Worm (Caenorhabditis elegans) whole organism, L3 larva: ENCODE measurements around the gene F46C5.7.
A peak's percentile ranks its signal among the peaks of the same experiment; 100 is the strongest.

Experiments
- R02D3.7 ChIP-seq: fragments of 150-350 bp; optimal IDR thresholded peaks from 2 replicates; lab custom pipeline; 2014; ENCODE audit warnings: missing biosample characterization, missing genetic modification characterization
- aly-2 ChIP-seq: fragments of 150-350 bp; optimal IDR thresholded peaks from 2 replicates; lab custom pipeline; 2014; ENCODE audit warnings: missing biosample characterization, missing genetic modification characterization
- ama-1 ChIP-seq: fragments of 150-350 bp; optimal IDR thresholded peaks from 2 replicates; lab custom pipeline; 2018
- ceh-28 ChIP-seq: fragments of 150-350 bp; optimal IDR thresholded peaks from 2 replicates; lab custom pipeline; 2014; ENCODE audit warnings: missing biosample characterization, missing genetic modification reagents, missing genetic modification characterization
- ceh-82 ChIP-seq: fragments of 150-350 bp; optimal IDR thresholded peaks from 2 replicates; lab custom pipeline; 2014; ENCODE audit warnings: missing biosample characterization, missing genetic modification characterization
- ceh-9 ChIP-seq: sonication (generic microtip); optimal IDR thresholded peaks from 2 replicates; lab custom pipeline; 2018; ENCODE audit warnings: missing biosample characterization, missing genetic modification characterization
- daf-12 ChIP-seq: fragments of 150-350 bp; optimal IDR thresholded peaks from 2 replicates; lab custom pipeline; 2014; ENCODE audit warnings: missing biosample characterization, missing genetic modification reagents, missing genetic modification characterization
- elt-1 ChIP-seq: fragments of 150-350 bp; optimal IDR thresholded peaks from 2 replicates; lab custom pipeline; 2014; ENCODE audit warnings: missing biosample characterization, missing genetic modification characterization
- elt-2 ChIP-seq: sonication (generic microtip); optimal IDR thresholded peaks from 2 replicates; lab custom pipeline; 2016; ENCODE audit warnings: missing genetic modification reagents, mild to moderate bottlenecking, missing genetic modification characterization, missing compliant biosample characterization
- elt-3 ChIP-seq, 3 experiments: fragments of 150-350 bp in 1 of 3; sonication (generic microtip) in 2 of 3; optimal IDR thresholded peaks; 2 replicates in 2 of 3; 4 replicates in 1 of 3; lab custom pipeline; 2014 to 2017; ENCODE audit warnings: missing biosample characterization in 3 of 3, missing genetic modification characterization in 3 of 3
- eor-1 ChIP-seq, 2 experiments: fragments of 150-350 bp; optimal IDR thresholded peaks; 2 replicates each; lab custom pipeline; 2014 to 2018; ENCODE audit warnings: missing biosample characterization in 2 of 2, missing genetic modification characterization in 2 of 2
- fkh-2 ChIP-seq: fragments of 150-350 bp; optimal IDR thresholded peaks from 2 replicates; lab custom pipeline; 2014; ENCODE audit warnings: missing biosample characterization, missing genetic modification reagents, missing genetic modification characterization
- fos-1 ChIP-seq: fragments of 150-350 bp; optimal IDR thresholded peaks from 2 replicates; lab custom pipeline; 2014; ENCODE audit warnings: missing biosample characterization, missing genetic modification characterization
- jun-1 ChIP-seq: fragments of 150-350 bp; optimal IDR thresholded peaks from 2 replicates; lab custom pipeline; 2014; ENCODE audit warnings: missing biosample characterization, missing genetic modification reagents, missing genetic modification characterization
- lin-39 ChIP-seq: fragments of 150-350 bp; optimal IDR thresholded peaks from 2 replicates; lab custom pipeline; 2018; ENCODE audit warnings: missing biosample characterization, missing genetic modification reagents, missing genetic modification characterization
- mml-1 ChIP-seq: fragments of 150-350 bp; sonication (generic microtip); optimal IDR thresholded peaks from 3 replicates; lab custom pipeline; 2014; ENCODE audit warnings: missing biosample characterization, missing genetic modification characterization
- nfya-1 ChIP-seq: sonication (generic microtip); optimal IDR thresholded peaks from 2 replicates; lab custom pipeline; 2017; ENCODE audit warnings: missing genetic modification characterization, mild to moderate bottlenecking, missing compliant biosample characterization, antibody characterized with exemption, moderate library complexity; ENCODE audit not compliant: insufficient read depth
- nhr-11 ChIP-seq: fragments of 150-350 bp; optimal IDR thresholded peaks from 2 replicates; lab custom pipeline; 2014; ENCODE audit warnings: missing biosample characterization, missing genetic modification characterization
- nhr-23 ChIP-seq: fragments of 150-350 bp; optimal IDR thresholded peaks from 2 replicates; lab custom pipeline; 2014; ENCODE audit warnings: missing biosample characterization, missing genetic modification reagents, missing genetic modification characterization
- nhr-25 ChIP-seq: sonication (generic microtip); optimal IDR thresholded peaks from 2 replicates; lab custom pipeline; 2017; ENCODE audit warnings: missing biosample characterization, missing genetic modification characterization
- nhr-43 ChIP-seq: sonication (generic microtip); optimal IDR thresholded peaks from 2 replicates; lab custom pipeline; 2016; ENCODE audit warnings: mild to moderate bottlenecking, missing genetic modification characterization, missing compliant biosample characterization; ENCODE audit not compliant: poor library complexity, severe bottlenecking
- nhr-67 ChIP-seq: fragments of 150-350 bp; optimal IDR thresholded peaks from 2 replicates; lab custom pipeline; 2014; ENCODE audit warnings: missing biosample characterization, missing genetic modification characterization
- nhr-76 ChIP-seq: fragments of 150-350 bp; sonication (generic microtip); optimal IDR thresholded peaks from 5 replicates; lab custom pipeline; 2014; ENCODE audit warnings: missing biosample characterization, missing genetic modification characterization
- pha-4 ChIP-seq: fragments of 150-350 bp; optimal IDR thresholded peaks from 2 replicates; lab custom pipeline; 2014; ENCODE audit warnings: missing biosample characterization, missing genetic modification reagents, missing genetic modification characterization
- pqm-1 ChIP-seq: fragments of 150-350 bp; optimal IDR thresholded peaks from 2 replicates; lab custom pipeline; 2017; ENCODE audit warnings: missing biosample characterization, missing genetic modification characterization, inconsistent platforms
- sea-2 ChIP-seq: fragments of 150-350 bp; sonication (generic microtip); optimal IDR thresholded peaks from 4 replicates; lab custom pipeline; 2014; ENCODE audit warnings: missing biosample characterization, missing genetic modification reagents, missing genetic modification characterization
- skn-1 ChIP-seq: fragments of 150-350 bp; optimal IDR thresholded peaks from 2 replicates; lab custom pipeline; 2014; ENCODE audit warnings: missing biosample characterization, missing genetic modification characterization
- snpc-4 ChIP-seq: fragments of 150-350 bp; optimal IDR thresholded peaks from 2 replicates; lab custom pipeline; 2014; ENCODE audit warnings: missing biosample characterization, missing genetic modification characterization
- tbx-2 ChIP-seq: sonication (generic microtip); optimal IDR thresholded peaks from 2 replicates; lab custom pipeline; 2016; ENCODE audit warnings: mild to moderate bottlenecking, missing genetic modification characterization, missing compliant biosample characterization
- unc-39 ChIP-seq: sonication (generic microtip); optimal IDR thresholded peaks from 4 replicates; lab custom pipeline; 2017; ENCODE audit warnings: missing biosample characterization, missing genetic modification characterization
- unc-62 ChIP-seq: fragments of 150-350 bp; sonication (generic microtip); optimal IDR thresholded peaks from 4 replicates; lab custom pipeline; 2014; ENCODE audit warnings: missing biosample characterization, missing genetic modification reagents, missing genetic modification characterization
- ztf-11 ChIP-seq: fragments of 150-350 bp; optimal IDR thresholded peaks from 2 replicates; lab custom pipeline; 2014; ENCODE audit warnings: missing biosample characterization, missing genetic modification characterization
- ztf-4 ChIP-seq: fragments of 150-350 bp; optimal IDR thresholded peaks from 2 replicates; lab custom pipeline; 2014; ENCODE audit warnings: missing biosample characterization, missing genetic modification characterization

F46C5.7 gene

ce11 chrII:8800830-8801229 is 38.3 kb upstream of the F46C5.7 start, which contains the start of gene appg-2:
TSS of gene appg-2 (plus strand) at chrII:8801130.
- no peak for TF ChIP-seq nhr-76 (tag; lab: Kevin White, UChicago)
- TF ChIP-seq snpc-4 (tag; lab: Kevin White, UChicago), result no peak
- TF ChIP-seq, all 47 proteins: peak for 0

ce11 chrII:8806921-8807320 is 32.2 kb upstream of the F46C5.7 start, which contains the start of gene pho-13:
TSS of gene pho-13 (minus strand) at chrII:8807021.
- no peak for TF ChIP-seq eor-1 (tag; optimal IDR thresholded peaks at IDR 0.05; lab: Kevin White, UChicago)
- peak; percentile 6 for TF ChIP-seq elt-2
- TF ChIP-seq, all 47 proteins: peak for 1

- TF ChIP-seq nhr-76 (tag; lab: Kevin White, UChicago) (no peak), pqm-1 (no peak), nhr-23 (tag; lab: Kevin White, UChicago) (no peak), R02D3.7 (no peak), unc-62 (GFP tag; lab: Kevin White, UChicago) (no peak)
Measured at ce11 chrII:8808482-8808881, 30.6 kb upstream of the F46C5.7 start, which contains the start of gene F07H5.10. TSS of gene F07H5.10 (minus strand) at chrII:8808582.

- TF ChIP-seq nhr-23 (tag; lab: Kevin White, UChicago) (peak; percentile 7), pha-4 (tag; lab: Kevin White, UChicago) (peak; percentile 66), ceh-9 (tag; lab: Kevin White, UChicago) (no peak), R02D3.7 (no peak), tbx-2 (no peak), sea-2 (GFP tag; lab: Kevin White, UChicago) (no peak)
Measured at ce11 chrII:8810679-8811413, 28.3 kb upstream of the F46C5.7 start, which contains the start of the genes F46C5.9 and rer-1. TSS of gene F46C5.9 (minus strand) at chrII:8810729. TSS of gene rer-1 (plus strand) at chrII:8811370.

ce11 chrII:8811825-8812224 is 27.3 kb upstream of the F46C5.7 start:
- TF ChIP-seq lin-39 (tag; lab: Kevin White, UChicago) (peak; percentile 23), skn-1 (tag; lab: Kevin White, UChicago) (no peak), ama-1 (lab: Kevin White, UChicago) (peak; percentile 91), nhr-25 (tag; lab: Kevin White, UChicago) (peak; percentile 3), ceh-9 (tag; lab: Kevin White, UChicago) (no peak), nhr-43 (peak; percentile 9)
- TF ChIP-seq, all 47 proteins: peak for 4

- TF ChIP-seq ceh-9 (tag; lab: Kevin White, UChicago) (no peak), aly-2 (tag; lab: Kevin White, UChicago) (no peak), ztf-4 (tag; lab: Kevin White, UChicago) (no peak), jun-1 (tag; lab: Kevin White, UChicago) (no peak), ceh-82 (tag; lab: Kevin White, UChicago) (no peak), unc-39 (no peak), snpc-4 (tag; lab: Kevin White, UChicago) (no peak), fos-1 (tag; lab: Kevin White, UChicago) (no peak), ztf-11 (tag; lab: Kevin White, UChicago) (no peak), fkh-2 (no peak), mml-1 (tag; lab: Kevin White, UChicago) (no peak), daf-12 (no peak), ama-1 (lab: Kevin White, UChicago) (no peak)
Measured at ce11 chrII:8812346-8812745, 26.8 kb upstream of the F46C5.7 start.

ce11 chrII:8813659-8814058 is 25.5 kb upstream of the F46C5.7 start:
- peak; percentile 22 for TF ChIP-seq lin-39 (tag; lab: Kevin White, UChicago)
- TF ChIP-seq nhr-76 (tag; lab: Kevin White, UChicago), result peak; percentile 30
- TF ChIP-seq nfya-1, result peak; percentile 21
- peak; percentile 73 for TF ChIP-seq nhr-25 (tag; lab: Kevin White, UChicago)
- TF ChIP-seq nhr-23 (tag; lab: Kevin White, UChicago), result peak; percentile 86
- no peak for TF ChIP-seq nhr-67 (tag; lab: Kevin White, UChicago)
- TF ChIP-seq fkh-2, result no peak
- peak; percentile 30 for TF ChIP-seq nhr-11 (tag; lab: Kevin White, UChicago)
- peak; percentile 98 for TF ChIP-seq nhr-43
- TF ChIP-seq elt-2, result no peak
- peak; percentile 61 for TF ChIP-seq jun-1 (tag; lab: Kevin White, UChicago)
- peak in 2 of 3 experiments; percentile 60 to 88 for TF ChIP-seq elt-3 (tag; optimal IDR thresholded peaks at IDR 0.05; lab: Kevin White, UChicago)
- TF ChIP-seq ceh-9 (tag; lab: Kevin White, UChicago), result no peak
- TF ChIP-seq tbx-2, result no peak
- no peak for TF ChIP-seq snpc-4 (tag; lab: Kevin White, UChicago)
- TF ChIP-seq elt-1 (tag; lab: Kevin White, UChicago), result peak; percentile 55
- TF ChIP-seq ceh-28 (tag; lab: Kevin White, UChicago), result peak; percentile 27
- TF ChIP-seq, all 47 proteins: peak for 11
